Fruit fly (Drosophila melanogaster) whole organism, pupa: ENCODE results near the gene CG9300.

Experiments
- CG10348 ChIP-seq: fragments of 200-800 bp; sonication (Bioruptor generic); IDR thresholded peaks from 2 replicates; pipeline ENCODE4 v1.3.6; 2022; ENCODE audit warnings: missing biosample characterization, missing genetic modification characterization
- CG12605 ChIP-seq: fragments of 200-800 bp; sonication (Bioruptor generic); IDR thresholded peaks from 2 replicates; pipeline ENCODE4 v1.3.6; 2022; ENCODE audit warnings: missing biosample characterization, missing genetic modification characterization
- CG13204 ChIP-seq: fragments of 200-800 bp; sonication (Bioruptor generic); optimal IDR thresholded peaks from 2 replicates; lab custom pipeline; 2018; ENCODE audit warnings: missing biosample characterization, mild to moderate bottlenecking, missing genetic modification characterization, moderate library complexity
- CG14655 ChIP-seq: fragments of 200-800 bp; sonication (Bioruptor generic); optimal IDR thresholded peaks from 3 replicates; lab custom pipeline; 2017; ENCODE audit warnings: mild to moderate bottlenecking, missing biosample characterization, missing genetic modification reagents, missing genetic modification characterization
- CG15710 ChIP-seq: fragments of 200-800 bp; sonication (Bioruptor generic); optimal IDR thresholded peaks from 2 replicates; lab custom pipeline; 2018; ENCODE audit warnings: missing biosample characterization, mild to moderate bottlenecking, missing genetic modification characterization, moderate library complexity
- CG17806 ChIP-seq: fragments of 200-800 bp; sonication (Bioruptor generic); optimal IDR thresholded peaks from 2 replicates; lab custom pipeline; 2018; ENCODE audit warnings: missing biosample characterization, mild to moderate bottlenecking, missing genetic modification characterization, moderate library complexity
- CG32121 ChIP-seq: fragments of 200-800 bp; sonication (Bioruptor generic); IDR thresholded peaks from 2 replicates; pipeline ENCODE4 v1.3.6; 2022; ENCODE audit warnings: missing biosample characterization, missing genetic modification characterization
- CG34367 ChIP-seq: fragments of 200-800 bp; sonication (Bioruptor generic); optimal IDR thresholded peaks from 2 replicates; lab custom pipeline; 2018; ENCODE audit warnings: missing biosample characterization, mild to moderate bottlenecking, missing genetic modification characterization
- CG4496 ChIP-seq: fragments of 200-800 bp; sonication (Bioruptor generic); IDR thresholded peaks from 3 replicates; pipeline ENCODE4 v1.3.6; 2022; ENCODE audit warnings: missing biosample characterization, missing genetic modification characterization
- CG8159 ChIP-seq: fragments of 200-800 bp; sonication (Bioruptor generic); optimal IDR thresholded peaks from 3 replicates; lab custom pipeline; 2018; ENCODE audit warnings: missing biosample characterization, mild to moderate bottlenecking, missing genetic modification characterization, moderate library complexity
- CG8301 ChIP-seq: fragments of 200-800 bp; sonication (Bioruptor generic); optimal IDR thresholded peaks from 2 replicates; lab custom pipeline; 2018; ENCODE audit warnings: missing biosample characterization, mild to moderate bottlenecking, missing genetic modification characterization
- CG9948 ChIP-seq: fragments of 200-800 bp; sonication (Bioruptor generic); optimal IDR thresholded peaks from 2 replicates; lab custom pipeline; 2018; ENCODE audit warnings: missing biosample characterization, mild to moderate bottlenecking, missing genetic modification characterization, moderate library complexity
- D1 ChIP-seq: fragments of 200-800 bp; sonication (Bioruptor generic); optimal IDR thresholded peaks from 2 replicates; lab custom pipeline; 2018; ENCODE audit warnings: missing biosample characterization, mild to moderate bottlenecking, missing genetic modification characterization, moderate library complexity
- EcR ChIP-seq: fragments of 200-800 bp; sonication (Bioruptor generic); optimal IDR thresholded peaks from 3 replicates; lab custom pipeline; 2019; ENCODE audit warnings: missing biosample characterization, missing genetic modification characterization, mild to moderate bottlenecking, moderate library complexity, missing genetic modification reagents
- Ets98B ChIP-seq: fragments of 200-800 bp; sonication (Bioruptor generic); IDR thresholded peaks from 2 replicates; pipeline ENCODE4 v1.3.6; 2022; ENCODE audit warnings: missing biosample characterization, missing genetic modification characterization
- Pif1A ChIP-seq: fragments of 200-800 bp; sonication (Bioruptor generic); optimal IDR thresholded peaks from 3 replicates; lab custom pipeline; 2016; ENCODE audit warnings: missing biosample characterization, missing genetic modification characterization
- Pif1B ChIP-seq: fragments of 200-800 bp; sonication (Bioruptor generic); optimal IDR thresholded peaks from 3 replicates; lab custom pipeline; 2016; ENCODE audit warnings: missing biosample characterization, missing genetic modification characterization
- Snoo ChIP-seq: fragments of 200-800 bp; sonication (Bioruptor generic); optimal IDR thresholded peaks from 3 replicates; lab custom pipeline; 2017; ENCODE audit warnings: missing biosample characterization, mild to moderate bottlenecking, missing genetic modification characterization, inconsistent platforms
- fd96Ca ChIP-seq: fragments of 200-800 bp; sonication (Bioruptor generic); IDR thresholded peaks from 3 replicates; pipeline ENCODE4 v1.3.6; 2022; ENCODE audit warnings: missing biosample characterization, missing genetic modification characterization
- gl ChIP-seq: fragments of 200-800 bp; sonication (Bioruptor generic); optimal IDR thresholded peaks from 2 replicates; lab custom pipeline; 2018; ENCODE audit warnings: missing biosample characterization, mild to moderate bottlenecking, missing genetic modification characterization
- rn ChIP-seq: fragments of 200-800 bp; sonication (Bioruptor generic); IDR thresholded peaks from 2 replicates; pipeline ENCODE4 v1.3.6; 2022; ENCODE audit warnings: missing biosample characterization, missing genetic modification characterization

The CG9300 gene

dm6 chr3L:19544105-19544504, 8.1 kb upstream of the CG9300 start, which contains the start of the genes CG46434 and Dred:
Gene CG46434 (minus strand): TSS chr3L:19544205.
Gene Dred (minus strand): TSS chr3L:19544205.
- TF ChIP-seq CG17806 (tag; lab: Kevin White, UChicago) = no peak
- no peak for TF ChIP-seq CG32121 (GFP tag; lab: Robert Waterston, UW)
- TF ChIP-seq CG10348 = no peak
- no peak for TF ChIP-seq CG4496 (GFP tag; lab: Robert Waterston, UW)
- no peak for TF ChIP-seq Ets98B (GFP tag; lab: Robert Waterston, UW)
- TF ChIP-seq rn = no peak
- TF ChIP-seq fd96Ca (GFP tag; lab: Robert Waterston, UW) = no peak
- no peak for TF ChIP-seq CG8301 (tag; lab: Kevin White, UChicago)
- no peak for TF ChIP-seq CG13204 (GFP tag; lab: Kevin White, UChicago)
- no peak for TF ChIP-seq gl (tag; lab: Kevin White, UChicago)
- no peak for TF ChIP-seq CG34367 (tag; lab: Kevin White, UChicago)
- TF ChIP-seq CG14655 = no peak
- no peak for TF ChIP-seq Pif1A (GFP tag; lab: Kevin White, UChicago)
- TF ChIP-seq CG15710 (tag; lab: Kevin White, UChicago) = no peak
- TF ChIP-seq CG8159 (tag; lab: Kevin White, UChicago) = no peak
- no peak for TF ChIP-seq EcR (GFP tag; lab: Kevin White, UChicago)
- TF ChIP-seq CG12605 (GFP tag; lab: Robert Waterston, UW) = no peak
- TF ChIP-seq CG9948 (tag; lab: Kevin White, UChicago) = no peak

- TF ChIP-seq CG12605 (GFP tag; lab: Robert Waterston, UW) = no peak
- TF ChIP-seq CG13204 (GFP tag; lab: Kevin White, UChicago) = no peak
- no peak for TF ChIP-seq CG14655
- TF ChIP-seq Pif1A (GFP tag; lab: Kevin White, UChicago) = no peak
- TF ChIP-seq fd96Ca (GFP tag; lab: Robert Waterston, UW) = no peak
- no peak for TF ChIP-seq CG17806 (tag; lab: Kevin White, UChicago)
- no peak for TF ChIP-seq CG10348
Observed at dm6 chr3L:19544810-19545209, 7.4 kb upstream of the CG9300 start, which contains the start of the genes CG46435 and Rcd7. Gene CG46435 (plus strand): TSS chr3L:19545110. Gene Rcd7 (plus strand): TSS chr3L:19545110.

- TF ChIP-seq Snoo (tag; lab: Kevin White, UChicago) = no peak
- TF ChIP-seq CG10348 = no peak
- TF ChIP-seq EcR (GFP tag; lab: Kevin White, UChicago) = peak; percentile 48
- TF ChIP-seq CG17806 (tag; lab: Kevin White, UChicago) = no peak
- TF ChIP-seq CG9948 (tag; lab: Kevin White, UChicago) = no peak
- TF ChIP-seq, all 21 proteins: peak for 1
Observed at dm6 chr3L:19555906-19556457, 3.8 kb downstream of the CG9300 start.

- TF ChIP-seq EcR (GFP tag; lab: Kevin White, UChicago) (peak; percentile 44), Ets98B (GFP tag; lab: Robert Waterston, UW) (no peak), gl (tag; lab: Kevin White, UChicago) (no peak), CG4496 (GFP tag; lab: Robert Waterston, UW) (0 out of 3 replicates have a peak, but pooled peaks have one; percentile 15), CG8159 (tag; lab: Kevin White, UChicago) (no peak), Pif1B (no peak), CG32121 (GFP tag; lab: Robert Waterston, UW) (no peak), CG15710 (tag; lab: Kevin White, UChicago) (no peak), CG17806 (tag; lab: Kevin White, UChicago) (no peak), CG13204 (GFP tag; lab: Kevin White, UChicago) (no peak), Pif1A (GFP tag; lab: Kevin White, UChicago) (no peak), fd96Ca (GFP tag; lab: Robert Waterston, UW) (peak; percentile 50; the same call in 1 of the 3 replicates), CG10348 (no peak), Snoo (tag; lab: Kevin White, UChicago) (no peak), CG12605 (GFP tag; lab: Robert Waterston, UW) (no peak)
Observed at dm6 chr3L:19556738-19557137, 4.5 kb downstream of the CG9300 start.

dm6 chr3L:19557197-19557995, 5.2 kb downstream of the CG9300 start:
- TF ChIP-seq CG17806 (tag; lab: Kevin White, UChicago) = peak; percentile 67
- no peak for TF ChIP-seq Pif1A (GFP tag; lab: Kevin White, UChicago)
- no peak for TF ChIP-seq rn
- peak; percentile 81 for TF ChIP-seq gl (tag; lab: Kevin White, UChicago)
- peak; percentile 14 for TF ChIP-seq CG8301 (tag; lab: Kevin White, UChicago)
- peak; percentile 83 for TF ChIP-seq CG15710 (tag; lab: Kevin White, UChicago)
- TF ChIP-seq CG4496 (GFP tag; lab: Robert Waterston, UW) = no peak
- TF ChIP-seq D1 (tag; lab: Kevin White, UChicago) = peak; percentile 79
- peak; percentile 59 for TF ChIP-seq Snoo (tag; lab: Kevin White, UChicago)
- peak; percentile 78 for TF ChIP-seq CG14655
- no peak for TF ChIP-seq Ets98B (GFP tag; lab: Robert Waterston, UW)
- no peak for TF ChIP-seq fd96Ca (GFP tag; lab: Robert Waterston, UW)
- peak; percentile 91 for TF ChIP-seq CG8159 (tag; lab: Kevin White, UChicago)
- no peak for TF ChIP-seq CG10348
- TF ChIP-seq CG9948 (tag; lab: Kevin White, UChicago) = peak; percentile 84
- peak; percentile 40 for TF ChIP-seq CG34367 (tag; lab: Kevin White, UChicago)
- no peak for TF ChIP-seq CG32121 (GFP tag; lab: Robert Waterston, UW)
- TF ChIP-seq CG12605 (GFP tag; lab: Robert Waterston, UW) = no peak
- peak; percentile 74 for TF ChIP-seq EcR (GFP tag; lab: Kevin White, UChicago)
- TF ChIP-seq Pif1B = no peak
- TF ChIP-seq CG13204 (GFP tag; lab: Kevin White, UChicago) = no peak
